Worm (Caenorhabditis elegans) whole organism, L3 larva: ENCODE measurements around the gene F35D2.1.

Experiments
- R02D3.7 ChIP-seq: fragments of 150-350 bp; optimal IDR thresholded peaks from 2 replicates; lab custom pipeline; 2014; ENCODE audit warnings: missing biosample characterization, missing genetic modification characterization
- ZK546.5 ChIP-seq: sonication (generic microtip); optimal IDR thresholded peaks from 2 replicates; lab custom pipeline; 2017; ENCODE audit warnings: missing biosample characterization, missing genetic modification characterization
- aly-2 ChIP-seq: fragments of 150-350 bp; optimal IDR thresholded peaks from 2 replicates; lab custom pipeline; 2014; ENCODE audit warnings: missing biosample characterization, missing genetic modification characterization
- ama-1 ChIP-seq: fragments of 150-350 bp; optimal IDR thresholded peaks from 2 replicates; lab custom pipeline; 2018
- ceh-16 ChIP-seq: sonication (generic microtip); optimal IDR thresholded peaks from 2 replicates; lab custom pipeline; 2017; ENCODE audit warnings: missing biosample characterization, missing genetic modification characterization
- ceh-28 ChIP-seq: fragments of 150-350 bp; optimal IDR thresholded peaks from 2 replicates; lab custom pipeline; 2014; ENCODE audit warnings: missing biosample characterization, missing genetic modification reagents, missing genetic modification characterization
- ceh-9 ChIP-seq: sonication (generic microtip); optimal IDR thresholded peaks from 2 replicates; lab custom pipeline; 2018; ENCODE audit warnings: missing biosample characterization, missing genetic modification characterization
- daf-12 ChIP-seq: fragments of 150-350 bp; optimal IDR thresholded peaks from 2 replicates; lab custom pipeline; 2014; ENCODE audit warnings: missing biosample characterization, missing genetic modification reagents, missing genetic modification characterization
- egl-27 ChIP-seq: sonication (generic microtip); optimal IDR thresholded peaks from 4 replicates; lab custom pipeline; 2017; ENCODE audit warnings: missing biosample characterization, missing genetic modification reagents, missing genetic modification characterization
- egl-5 ChIP-seq: fragments of 150-350 bp; optimal IDR thresholded peaks from 2 replicates; lab custom pipeline; 2017; ENCODE audit warnings: missing biosample characterization, missing genetic modification reagents, missing genetic modification characterization, inconsistent platforms
- elt-1 ChIP-seq: fragments of 150-350 bp; optimal IDR thresholded peaks from 2 replicates; lab custom pipeline; 2014; ENCODE audit warnings: missing biosample characterization, missing genetic modification characterization
- elt-2 ChIP-seq: sonication (generic microtip); optimal IDR thresholded peaks from 2 replicates; lab custom pipeline; 2016; ENCODE audit warnings: missing genetic modification reagents, mild to moderate bottlenecking, missing genetic modification characterization, missing compliant biosample characterization
- elt-3 ChIP-seq, 3 experiments: fragments of 150-350 bp in 1 of 3; sonication (generic microtip) in 2 of 3; optimal IDR thresholded peaks; 2 replicates in 2 of 3; 4 replicates in 1 of 3; lab custom pipeline; 2014 to 2017; ENCODE audit warnings: missing biosample characterization in 3 of 3, missing genetic modification characterization in 3 of 3
- eor-1 ChIP-seq, 2 experiments: fragments of 150-350 bp; optimal IDR thresholded peaks; 2 replicates each; lab custom pipeline; 2014 to 2018; ENCODE audit warnings: missing biosample characterization in 2 of 2, missing genetic modification characterization in 2 of 2
- fkh-2 ChIP-seq: fragments of 150-350 bp; optimal IDR thresholded peaks from 2 replicates; lab custom pipeline; 2014; ENCODE audit warnings: missing biosample characterization, missing genetic modification reagents, missing genetic modification characterization
- hmg-11 ChIP-seq: sonication (generic microtip); optimal IDR thresholded peaks from 2 replicates; lab custom pipeline; 2016; ENCODE audit warnings: missing genetic modification characterization, missing compliant biosample characterization
- jun-1 ChIP-seq: fragments of 150-350 bp; optimal IDR thresholded peaks from 2 replicates; lab custom pipeline; 2014; ENCODE audit warnings: missing biosample characterization, missing genetic modification reagents, missing genetic modification characterization
- lin-15B ChIP-seq: fragments of 150-350 bp; optimal IDR thresholded peaks from 2 replicates; lab custom pipeline; 2014; ENCODE audit warnings: missing biosample characterization, missing genetic modification characterization
- lin-39 ChIP-seq: fragments of 150-350 bp; optimal IDR thresholded peaks from 2 replicates; lab custom pipeline; 2018; ENCODE audit warnings: missing biosample characterization, missing genetic modification reagents, missing genetic modification characterization
- lsy-12 ChIP-seq: sonication (generic microtip); optimal IDR thresholded peaks from 2 replicates; lab custom pipeline; 2016; ENCODE audit warnings: mild to moderate bottlenecking, missing genetic modification characterization, missing compliant biosample characterization
- mml-1 ChIP-seq: fragments of 150-350 bp; sonication (generic microtip); optimal IDR thresholded peaks from 3 replicates; lab custom pipeline; 2014; ENCODE audit warnings: missing biosample characterization, missing genetic modification characterization
- nfya-1 ChIP-seq: sonication (generic microtip); optimal IDR thresholded peaks from 2 replicates; lab custom pipeline; 2017; ENCODE audit warnings: missing genetic modification characterization, mild to moderate bottlenecking, missing compliant biosample characterization, antibody characterized with exemption, moderate library complexity; ENCODE audit not compliant: insufficient read depth
- nhr-11 ChIP-seq: fragments of 150-350 bp; optimal IDR thresholded peaks from 2 replicates; lab custom pipeline; 2014; ENCODE audit warnings: missing biosample characterization, missing genetic modification characterization
- nhr-12 ChIP-seq: fragments of 150-350 bp; optimal IDR thresholded peaks from 2 replicates; lab custom pipeline; 2014; ENCODE audit warnings: missing biosample characterization, missing genetic modification characterization
- nhr-23 ChIP-seq: fragments of 150-350 bp; optimal IDR thresholded peaks from 2 replicates; lab custom pipeline; 2014; ENCODE audit warnings: missing biosample characterization, missing genetic modification reagents, missing genetic modification characterization
- nhr-237 ChIP-seq: fragments of 150-350 bp; optimal IDR thresholded peaks from 2 replicates; lab custom pipeline; 2014; ENCODE audit warnings: missing biosample characterization, missing genetic modification characterization
- nhr-43 ChIP-seq: sonication (generic microtip); optimal IDR thresholded peaks from 2 replicates; lab custom pipeline; 2016; ENCODE audit warnings: mild to moderate bottlenecking, missing genetic modification characterization, missing compliant biosample characterization; ENCODE audit not compliant: poor library complexity, severe bottlenecking
- nhr-67 ChIP-seq: fragments of 150-350 bp; optimal IDR thresholded peaks from 2 replicates; lab custom pipeline; 2014; ENCODE audit warnings: missing biosample characterization, missing genetic modification characterization
- nhr-76 ChIP-seq: fragments of 150-350 bp; sonication (generic microtip); optimal IDR thresholded peaks from 5 replicates; lab custom pipeline; 2014; ENCODE audit warnings: missing biosample characterization, missing genetic modification characterization
- nhr-77 ChIP-seq: fragments of 150-350 bp; optimal IDR thresholded peaks from 2 replicates; lab custom pipeline; 2014; ENCODE audit warnings: missing biosample characterization, missing genetic modification characterization
- pha-4 ChIP-seq: fragments of 150-350 bp; optimal IDR thresholded peaks from 2 replicates; lab custom pipeline; 2014; ENCODE audit warnings: missing biosample characterization, missing genetic modification reagents, missing genetic modification characterization
- pqm-1 ChIP-seq: fragments of 150-350 bp; optimal IDR thresholded peaks from 2 replicates; lab custom pipeline; 2017; ENCODE audit warnings: missing biosample characterization, missing genetic modification characterization, inconsistent platforms
- sea-2 ChIP-seq: fragments of 150-350 bp; sonication (generic microtip); optimal IDR thresholded peaks from 4 replicates; lab custom pipeline; 2014; ENCODE audit warnings: missing biosample characterization, missing genetic modification reagents, missing genetic modification characterization
- skn-1 ChIP-seq: fragments of 150-350 bp; optimal IDR thresholded peaks from 2 replicates; lab custom pipeline; 2014; ENCODE audit warnings: missing biosample characterization, missing genetic modification characterization
- snpc-4 ChIP-seq: fragments of 150-350 bp; optimal IDR thresholded peaks from 2 replicates; lab custom pipeline; 2014; ENCODE audit warnings: missing biosample characterization, missing genetic modification characterization
- tbx-2 ChIP-seq: sonication (generic microtip); optimal IDR thresholded peaks from 2 replicates; lab custom pipeline; 2016; ENCODE audit warnings: mild to moderate bottlenecking, missing genetic modification characterization, missing compliant biosample characterization
- unc-39 ChIP-seq: sonication (generic microtip); optimal IDR thresholded peaks from 4 replicates; lab custom pipeline; 2017; ENCODE audit warnings: missing biosample characterization, missing genetic modification characterization
- unc-62 ChIP-seq: fragments of 150-350 bp; sonication (generic microtip); optimal IDR thresholded peaks from 4 replicates; lab custom pipeline; 2014; ENCODE audit warnings: missing biosample characterization, missing genetic modification reagents, missing genetic modification characterization
- zag-1 ChIP-seq: fragments of 150-350 bp; optimal IDR thresholded peaks from 2 replicates; lab custom pipeline; 2014; ENCODE audit warnings: missing biosample characterization, missing genetic modification characterization
- ztf-11 ChIP-seq: fragments of 150-350 bp; optimal IDR thresholded peaks from 2 replicates; lab custom pipeline; 2014; ENCODE audit warnings: missing biosample characterization, missing genetic modification characterization
- ztf-4 ChIP-seq: fragments of 150-350 bp; optimal IDR thresholded peaks from 2 replicates; lab custom pipeline; 2014; ENCODE audit warnings: missing biosample characterization, missing genetic modification characterization

The F35D2.1 gene

ce11 chrII:7545364-7545763, 30.4 kb upstream of the F35D2.1 start (continued):
- TF ChIP-seq ZK546.5 (tag; lab: Kevin White, UChicago) (no peak), nhr-237 (no peak)

- TF ChIP-seq ama-1 (lab: Kevin White, UChicago) = no peak
These were observed 28.4 kb upstream of the F35D2.1 start for ce11 chrII:7547269-7547668.

- TF ChIP-seq daf-12 (tag; lab: Kevin White, UChicago) (no peak), unc-62 (GFP tag; lab: Kevin White, UChicago) (no peak), elt-1 (no peak), sea-2 (GFP tag; lab: Kevin White, UChicago) (no peak), lin-15B (tag; lab: Kevin White, UChicago) (no peak), ceh-9 (tag; lab: Kevin White, UChicago) (no peak), aly-2 (no peak), ceh-28 (tag; lab: Kevin White, UChicago) (no peak), hmg-11 (tag; lab: Kevin White, UChicago) (no peak), jun-1 (tag; lab: Kevin White, UChicago) (no peak), ama-1 (lab: Kevin White, UChicago) (no peak), tbx-2 (tag; lab: Kevin White, UChicago) (no peak), unc-39 (no peak), pha-4 (no peak), nhr-237 (no peak), fkh-2 (tag; lab: Kevin White, UChicago) (no peak), nhr-23 (tag; lab: Kevin White, UChicago) (no peak)
These were observed 27.7 kb upstream of the F35D2.1 start, which contains the start of gene fbxa-224 for ce11 chrII:7548044-7548443. Gene fbxa-224, minus strand, starts transcription at chrII:7548144.

- no peak for TF ChIP-seq ceh-16 (tag; lab: Kevin White, UChicago)
- no peak for TF ChIP-seq skn-1
- TF ChIP-seq zag-1 (tag; lab: Kevin White, UChicago) = no peak
- no peak for TF ChIP-seq ceh-9 (tag; lab: Kevin White, UChicago)
- no peak for TF ChIP-seq nhr-237
- TF ChIP-seq pqm-1 (tag; lab: Kevin White, UChicago) = no peak
- no peak for TF ChIP-seq fkh-2 (tag; lab: Kevin White, UChicago)
- no peak for TF ChIP-seq tbx-2 (tag; lab: Kevin White, UChicago)
- no peak for TF ChIP-seq aly-2
These were observed 26.7 kb upstream of the F35D2.1 start, which contains the start of gene tph-1 for ce11 chrII:7549035-7549434. Gene tph-1, plus strand, starts transcription at chrII:7549335.

- no peak for TF ChIP-seq nhr-23 (tag; lab: Kevin White, UChicago)
- no peak for TF ChIP-seq nfya-1
- no peak for TF ChIP-seq egl-27 (tag; lab: Kevin White, UChicago)
- TF ChIP-seq nhr-11 (tag; lab: Kevin White, UChicago) = no peak
These were observed 21.9 kb upstream of the F35D2.1 start, which contains the start of gene ZK1290.10 for ce11 chrII:7553806-7554205. Gene ZK1290.10, minus strand, starts transcription at chrII:7553906.

ce11 chrII:7554716-7555247, 20.9 kb upstream of the F35D2.1 start:
- TF ChIP-seq egl-5 (tag; lab: Kevin White, UChicago) (no peak), ceh-28 (tag; lab: Kevin White, UChicago) (no peak), eor-1 (tag; optimal IDR thresholded peaks at IDR 0.05; lab: Kevin White, UChicago) (no peak), nhr-23 (tag; lab: Kevin White, UChicago) (no peak), lin-39 (tag; lab: Kevin White, UChicago) (no peak), nhr-12 (tag; lab: Kevin White, UChicago) (no peak), tbx-2 (tag; lab: Kevin White, UChicago) (no peak), fkh-2 (tag; lab: Kevin White, UChicago) (no peak), ceh-9 (tag; lab: Kevin White, UChicago) (no peak), unc-39 (no peak), R02D3.7 (tag; lab: Kevin White, UChicago) (no peak), hmg-11 (tag; lab: Kevin White, UChicago) (no peak), ama-1 (lab: Kevin White, UChicago) (no peak), pha-4 (peak; percentile 55), lsy-12 (tag; lab: Kevin White, UChicago) (no peak), jun-1 (tag; lab: Kevin White, UChicago) (peak; percentile 84), nhr-43 (tag; lab: Kevin White, UChicago) (no peak), elt-2 (tag; lab: Kevin White, UChicago) (peak; percentile 98), nfya-1 (no peak), ztf-4 (tag; lab: Kevin White, UChicago) (no peak), pqm-1 (tag; lab: Kevin White, UChicago) (peak; percentile 79), mml-1 (tag; lab: Kevin White, UChicago) (no peak), nhr-67 (no peak), lin-15B (tag; lab: Kevin White, UChicago) (no peak), snpc-4 (no peak), nhr-76 (tag; lab: Kevin White, UChicago) (no peak), nhr-77 (no peak), elt-3 (tag; optimal IDR thresholded peaks at IDR 0.05; lab: Kevin White, UChicago) (no peak), ztf-11 (no peak), ZK546.5 (tag; lab: Kevin White, UChicago) (no peak)
